Fruit fly (Drosophila melanogaster): ENCODE results near the gene Fic.
A peak's percentile ranks its signal among the peaks of the same experiment; 100 is the strongest.

DNA sequence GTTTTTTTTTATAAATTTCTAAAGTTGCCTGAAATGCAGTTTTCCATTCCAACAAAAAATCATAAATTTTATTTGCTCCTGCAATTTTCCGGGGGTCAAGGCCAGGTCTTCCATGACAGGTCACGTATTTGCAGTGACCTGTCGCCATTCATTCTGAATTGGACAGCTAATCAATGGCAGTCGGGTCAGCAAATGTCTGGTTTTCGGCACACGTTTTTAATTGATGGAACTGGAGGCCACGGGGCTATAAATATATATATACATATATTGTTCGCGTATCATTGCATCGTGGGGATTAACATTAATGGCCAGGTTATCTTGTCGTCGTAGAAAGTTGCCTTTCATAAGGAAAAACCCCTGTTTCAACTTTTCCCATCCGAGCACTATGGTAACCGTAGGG lies 37.1 kb upstream of the Fic start:
- TF ChIP-seq CG7368 (GFP tag; optimal IDR thresholded peaks at IDR 0.05), result no peak
- TF ChIP-seq Ets96B (tag; optimal IDR thresholded peaks at IDR 0.05), result no peak
- peak; percentile 94 for TF ChIP-seq svp (GFP tag)
- TF ChIP-seq Eip75B (GFP tag; optimal IDR thresholded peaks at IDR 0.05), result no peak
- no peak for TF ChIP-seq Blimp-1 (GFP tag; optimal IDR thresholded peaks at IDR 0.05)
- no peak for TF ChIP-seq Sox102F (GFP tag; optimal IDR thresholded peaks at IDR 0.05)
- TF ChIP-seq dac (GFP tag; optimal IDR thresholded peaks at IDR 0.05), result no peak
- no peak for TF ChIP-seq CG3032 (tag; optimal IDR thresholded peaks at IDR 0.05)
